Worm (Caenorhabditis elegans) whole organism, L4/young adult: ENCODE results near the gene dyrb-1.

Source experiments
- W03F9.2 ChIP-seq: fragments of 150-350 bp; optimal IDR thresholded peaks from 2 replicates; lab custom pipeline; 2014; ENCODE audit warnings: missing biosample characterization, missing genetic modification characterization
- dao-5 ChIP-seq: sonication (generic microtip); optimal IDR thresholded peaks from 2 replicates; lab custom pipeline; 2016; ENCODE audit warnings: missing genotype, missing genetic modification characterization, moderate library complexity, missing compliant biosample characterization
- him-1 ChIP-seq: sonication (generic microtip); optimal IDR thresholded peaks from 2 replicates; lab custom pipeline; 2016; ENCODE audit warnings: missing genotype, missing genetic modification reagents, missing genetic modification characterization, missing compliant biosample characterization

ce11 chrII:9126965-9127364 is 20.0 kb upstream of the dyrb-1 start:
- no peak for TF ChIP-seq W03F9.2
- no peak for TF ChIP-seq him-1 (tag; lab: Kevin White, UChicago)
- TF ChIP-seq dao-5 (tag; lab: Kevin White, UChicago), result no peak
